Worm (Caenorhabditis elegans) whole organism, L1 larva: ENCODE measurements around the gene T05A7.13.

Experiments used
- C34B4.2 ChIP-seq: sonication (generic microtip); optimal IDR thresholded peaks from 2 replicates; lab custom pipeline; 2017; ENCODE audit warnings: mild to moderate bottlenecking, missing genetic modification characterization, missing compliant biosample characterization
- F16B12.6 ChIP-seq: fragments of 150-350 bp; optimal IDR thresholded peaks from 2 replicates; lab custom pipeline; 2014; ENCODE audit warnings: missing biosample characterization, missing genetic modification characterization
- Y116A8C.19 ChIP-seq: sonication (generic microtip); optimal IDR thresholded peaks from 2 replicates; lab custom pipeline; 2016; ENCODE audit warnings: missing compliant biosample characterization, missing genetic modification characterization, borderline replicate concordance
- ama-1 ChIP-seq: fragments of 150-350 bp; optimal IDR thresholded peaks from 2 replicates; lab custom pipeline; 2014
- blmp-1 ChIP-seq: fragments of 150-350 bp; optimal IDR thresholded peaks from 2 replicates; lab custom pipeline; 2014; ENCODE audit warnings: missing biosample characterization, missing genetic modification characterization
- ceh-63 ChIP-seq: fragments of 200-800 bp; sonication (Bioruptor generic); optimal IDR thresholded peaks from 2 replicates; lab custom pipeline; 2018; ENCODE audit warnings: mild to moderate bottlenecking, missing genetic modification characterization, missing compliant biosample characterization
- ceh-82 ChIP-seq, 3 experiments: fragments of 150-350 bp in 1 of 3; sonication (generic microtip) in 2 of 3; optimal IDR thresholded peaks; 2 replicates each; lab custom pipeline; 2014 to 2017; ENCODE audit warnings: missing biosample characterization in 3 of 3, missing genetic modification characterization in 3 of 3
- ceh-90 ChIP-seq: sonication (generic microtip); optimal IDR thresholded peaks from 2 replicates; lab custom pipeline; 2016; ENCODE audit warnings: missing genetic modification characterization, missing compliant biosample characterization
- ces-1 ChIP-seq: fragments of 150-350 bp; optimal IDR thresholded peaks from 2 replicates; lab custom pipeline; 2014; ENCODE audit warnings: missing biosample characterization, missing genetic modification reagents, missing genetic modification characterization
- dpl-1 ChIP-seq, 3 experiments: fragments of 150-350 bp in 2 of 3; sonication (generic microtip) in 1 of 3; optimal IDR thresholded peaks; 2 replicates each; lab custom pipeline; 2014 to 2017; ENCODE audit warnings: missing biosample characterization in 3 of 3, missing genetic modification characterization in 3 of 3, missing genetic modification reagents in 3 of 3
- dsc-1 ChIP-seq: sonication (generic microtip); optimal IDR thresholded peaks from 2 replicates; lab custom pipeline; 2016; ENCODE audit warnings: mild to moderate bottlenecking, missing genetic modification characterization, missing compliant biosample characterization
- efl-1 ChIP-seq, 4 experiments: fragments of 150-350 bp; optimal IDR thresholded peaks in 3 of 4; peaks in 1 of 4; 1 replicate in 1 of 4; 2 replicates in 3 of 4; lab custom pipeline; 2014; ENCODE audit warnings: missing biosample characterization in 2 of 4, missing genetic modification characterization in 2 of 4, missing genetic modification reagents in 2 of 4
- egl-13 ChIP-seq: sonication (generic microtip); optimal IDR thresholded peaks from 2 replicates; lab custom pipeline; 2016; ENCODE audit warnings: missing genotype, missing genetic modification reagents, missing genetic modification characterization, missing compliant biosample characterization
- elt-2 ChIP-seq: sonication (generic microtip); optimal IDR thresholded peaks from 2 replicates; lab custom pipeline; 2016; ENCODE audit warnings: missing genetic modification characterization, mild to moderate bottlenecking, inconsistent platforms, missing compliant biosample characterization, missing genetic modification reagents
- fkh-10 ChIP-seq: sonication (generic microtip); optimal IDR thresholded peaks from 2 replicates; lab custom pipeline; 2017; ENCODE audit warnings: missing biosample characterization, missing genetic modification reagents, missing genetic modification characterization
- grh-1 ChIP-seq: fragments of 200-800 bp; sonication (Bioruptor generic); IDR thresholded peaks from 2 replicates; pipeline ENCODE4 v1.3.6; 2022; ENCODE audit warnings: missing genetic modification reagents, missing genetic modification characterization, missing compliant biosample characterization
- irx-1 ChIP-seq: sonication (generic microtip); optimal IDR thresholded peaks from 2 replicates; lab custom pipeline; 2016; ENCODE audit warnings: missing genetic modification characterization, missing compliant biosample characterization
- jun-1 ChIP-seq: fragments of 150-350 bp; optimal IDR thresholded peaks from 2 replicates; lab custom pipeline; 2014; ENCODE audit warnings: missing biosample characterization, missing genetic modification reagents, missing genetic modification characterization
- lin-14 ChIP-seq: fragments of 200-800 bp; sonication (Bioruptor generic); optimal IDR thresholded peaks from 2 replicates; lab custom pipeline; 2018; ENCODE audit warnings: mild to moderate bottlenecking, missing genetic modification characterization, moderate library complexity, missing compliant biosample characterization
- lin-35 ChIP-seq, 2 experiments: fragments of 150-350 bp; optimal IDR thresholded peaks; 2 replicates each; lab custom pipeline; 2014; ENCODE audit warnings: missing biosample characterization in 2 of 2, missing genetic modification characterization in 2 of 2, missing genetic modification reagents in 2 of 2
- lin-39 ChIP-seq: fragments of 150-350 bp; optimal IDR thresholded peaks from 2 replicates; lab custom pipeline; 2014; ENCODE audit warnings: missing biosample characterization, missing genetic modification reagents, missing genetic modification characterization
- lir-3 ChIP-seq: sonication (generic microtip); optimal IDR thresholded peaks from 2 replicates; lab custom pipeline; 2016; ENCODE audit warnings: mild to moderate bottlenecking, missing genetic modification characterization, moderate library complexity, missing compliant biosample characterization; ENCODE audit not compliant: poor library complexity
- lsy-2 ChIP-seq, 2 experiments: fragments of 150-350 bp; optimal IDR thresholded peaks; 2 replicates each; lab custom pipeline; 2014; ENCODE audit warnings: missing biosample characterization in 2 of 2, missing genetic modification characterization in 2 of 2
- nhr-11 ChIP-seq: fragments of 150-350 bp; optimal IDR thresholded peaks from 2 replicates; lab custom pipeline; 2014; ENCODE audit warnings: missing biosample characterization, missing genetic modification characterization
- nhr-28 ChIP-seq: fragments of 150-350 bp; optimal IDR thresholded peaks from 2 replicates; lab custom pipeline; 2014; ENCODE audit warnings: missing biosample characterization, missing genetic modification characterization
- nhr-76 ChIP-seq: sonication (generic microtip); optimal IDR thresholded peaks from 2 replicates; lab custom pipeline; 2017; ENCODE audit warnings: missing biosample characterization, missing genetic modification characterization
- nhr-84 ChIP-seq: sonication (generic microtip); optimal IDR thresholded peaks from 2 replicates; lab custom pipeline; 2017; ENCODE audit warnings: missing biosample characterization, missing genetic modification characterization
- nhr-90 ChIP-seq: sonication (generic microtip); optimal IDR thresholded peaks from 2 replicates; lab custom pipeline; 2016; ENCODE audit warnings: mild to moderate bottlenecking, missing genetic modification characterization, missing compliant biosample characterization; ENCODE audit not compliant: poor library complexity
- pax-3 ChIP-seq: fragments of 200-800 bp; sonication (Bioruptor generic); optimal IDR thresholded peaks from 2 replicates; lab custom pipeline; 2018; ENCODE audit warnings: mild to moderate bottlenecking, missing genetic modification characterization, moderate library complexity, missing compliant biosample characterization
- pqm-1 ChIP-seq: sonication (generic microtip); optimal IDR thresholded peaks from 3 replicates; lab custom pipeline; 2017; ENCODE audit warnings: missing biosample characterization, missing genetic modification characterization
- snpc-4 ChIP-seq: fragments of 150-350 bp; optimal IDR thresholded peaks from 2 replicates; lab custom pipeline; 2014; ENCODE audit warnings: missing biosample characterization, missing genetic modification characterization
- tlp-1 ChIP-seq: fragments of 150-350 bp; optimal IDR thresholded peaks from 2 replicates; lab custom pipeline; 2014; ENCODE audit warnings: missing biosample characterization, missing genetic modification characterization
- unc-62 ChIP-seq: fragments of 150-350 bp; optimal IDR thresholded peaks from 2 replicates; lab custom pipeline; 2014; ENCODE audit warnings: missing biosample characterization, missing genetic modification reagents, missing genetic modification characterization
- vab-15 ChIP-seq: sonication (generic microtip); optimal IDR thresholded peaks from 2 replicates; lab custom pipeline; 2017; ENCODE audit warnings: missing genotype, mild to moderate bottlenecking, missing genetic modification characterization, missing compliant biosample characterization
- zip-4 ChIP-seq: fragments of 200-800 bp; sonication (Bioruptor generic); optimal IDR thresholded peaks from 2 replicates; lab custom pipeline; 2018; ENCODE audit warnings: mild to moderate bottlenecking, missing genetic modification characterization, moderate library complexity, missing compliant biosample characterization
- ztf-11 ChIP-seq, 2 experiments: sonication (generic microtip); optimal IDR thresholded peaks; 2 replicates each; lab custom pipeline; 2016 to 2017; ENCODE audit warnings: missing genetic modification characterization in 2 of 2, missing biosample characterization in 1 of 2, missing compliant biosample characterization in 1 of 2
- ztf-4 ChIP-seq: fragments of 150-350 bp; optimal IDR thresholded peaks from 2 replicates; lab custom pipeline; 2014; ENCODE audit warnings: missing biosample characterization, missing genetic modification characterization

Gene T05A7.13

ce11 chrII:4676241-4676640 lies 15.1 kb upstream of the T05A7.13 start (continued):
- TF ChIP-seq dsc-1 (tag; lab: Kevin White, UChicago) (no peak), blmp-1 (no peak), vab-15 (tag; lab: Kevin White, UChicago) (no peak), ces-1 (GFP tag; lab: Kevin White, UChicago) (no peak), elt-2 (no peak), grh-1 (GFP tag; lab: Robert Waterston, UW) (no peak), lir-3 (tag; lab: Kevin White, UChicago) (peak; percentile 14), jun-1 (no peak), nhr-90 (tag; lab: Kevin White, UChicago) (no peak), ztf-4 (tag; lab: Kevin White, UChicago) (no peak), nhr-84 (tag; lab: Kevin White, UChicago) (no peak), egl-13 (tag; lab: Kevin White, UChicago) (no peak), nhr-76 (no peak), F16B12.6 (tag; lab: Kevin White, UChicago) (no peak), zip-4 (GFP tag; lab: Kevin White, UChicago) (no peak), fkh-10 (GFP tag; lab: Kevin White, UChicago) (no peak), nhr-28 (tag; lab: Kevin White, UChicago) (no peak), snpc-4 (tag; lab: Kevin White, UChicago) (no peak), lin-14 (GFP tag; lab: Kevin White, UChicago) (peak; percentile 49), ztf-11 (tag; optimal IDR thresholded peaks at IDR 0.05; lab: Kevin White, UChicago) (no peak), unc-62 (GFP tag; lab: Kevin White, UChicago) (no peak)

DNA sequence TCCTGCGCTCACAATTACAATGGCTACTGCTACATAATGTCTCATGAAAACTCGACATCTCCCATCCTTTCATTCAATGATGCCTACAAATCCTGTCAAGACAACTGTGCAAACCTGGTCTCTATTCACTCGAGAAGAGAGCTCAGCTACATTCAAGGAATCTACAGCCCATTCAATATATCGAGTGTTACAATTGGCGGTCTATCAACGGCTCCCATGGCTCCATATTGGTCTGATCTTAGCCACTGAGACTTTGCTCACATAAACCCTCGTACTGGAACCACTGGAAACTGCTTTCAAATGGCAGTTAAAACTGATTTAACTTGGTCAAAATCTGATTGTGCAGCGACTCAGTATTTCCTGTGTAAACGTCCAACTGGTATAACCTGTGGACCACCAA lies 14.3 kb upstream of the T05A7.13 start, which contains the start of gene T05A7.3:
Gene T05A7.3 (plus strand): TSS at position 301 of the 400 bp plus-strand sequence.
- TF ChIP-seq grh-1 (GFP tag; lab: Robert Waterston, UW) (no peak), snpc-4 (tag; lab: Kevin White, UChicago) (no peak), ceh-63 (GFP tag; lab: Kevin White, UChicago) (no peak), tlp-1 (tag; lab: Kevin White, UChicago) (no peak), pax-3 (no peak), ztf-4 (tag; lab: Kevin White, UChicago) (no peak), ceh-90 (tag; lab: Kevin White, UChicago) (no peak), C34B4.2 (no peak), irx-1 (tag; lab: Kevin White, UChicago) (no peak), lsy-2 (tag; optimal IDR thresholded peaks at IDR 0.05; lab: Kevin White, UChicago) (no peak), lin-39 (tag; lab: Kevin White, UChicago) (no peak)

DNA sequence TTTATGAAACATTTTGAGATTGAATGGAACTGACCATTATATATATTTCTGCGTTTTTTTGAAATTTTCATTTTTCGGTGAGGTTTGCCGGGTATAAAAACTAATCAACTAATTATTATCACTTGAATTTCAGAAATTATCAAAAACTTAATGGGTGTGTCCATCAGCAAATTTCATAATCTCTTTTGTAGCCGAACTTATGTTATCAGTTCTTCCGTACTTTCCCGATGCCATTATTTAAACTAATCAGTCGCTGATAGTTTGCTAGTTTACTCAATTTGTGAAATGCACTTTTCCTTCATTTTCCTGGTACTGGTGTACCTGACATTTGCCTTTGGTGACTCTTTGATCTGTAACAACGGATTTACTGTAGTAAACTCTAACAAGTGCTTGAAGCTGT lies 13.0 kb upstream of the T05A7.13 start:
- TF ChIP-seq elt-2 (peak; percentile 99), dsc-1 (tag; lab: Kevin White, UChicago) (no peak), pqm-1 (tag; lab: Kevin White, UChicago) (peak; percentile 32), tlp-1 (tag; lab: Kevin White, UChicago) (peak; percentile 46)

ce11 chrII:4673670-4674069 lies 12.5 kb upstream of the T05A7.13 start:
- TF ChIP-seq Y116A8C.19 (tag; lab: Kevin White, UChicago) (no peak), ama-1 (lab: Kevin White, UChicago) (peak; percentile 55), fkh-10 (GFP tag; lab: Kevin White, UChicago) (no peak), vab-15 (tag; lab: Kevin White, UChicago) (no peak), ceh-82 (tag; optimal IDR thresholded peaks at IDR 0.05; lab: Kevin White, UChicago) (no peak), lin-35 (GFP tag; optimal IDR thresholded peaks at IDR 0.05; lab: Kevin White, UChicago) (no peak), efl-1 (optimal IDR thresholded peaks at IDR 0.05; lab: Kevin White, UChicago) (no peak), efl-1 (GFP tag; optimal IDR thresholded peaks at IDR 0.05 in 1 of 2; lab: Kevin White, UChicago) (peak in 1 of 2 experiments; percentile 63), nhr-11 (tag; lab: Kevin White, UChicago) (no peak), dpl-1 (GFP tag; optimal IDR thresholded peaks at IDR 0.05; lab: Kevin White, UChicago) (no peak), tlp-1 (tag; lab: Kevin White, UChicago) (no peak)
